Fruit fly (Drosophila melanogaster): ENCODE measurements around the gene CG34279.

- TF ChIP-seq HLH106 (tag; optimal IDR thresholded peaks at IDR 0.05), result no peak
- TF ChIP-seq ey (GFP tag; optimal IDR thresholded peaks at IDR 0.05), result no peak
- TF ChIP-seq Dif (GFP tag; optimal IDR thresholded peaks at IDR 0.05; ENCODE audit: partially characterized antibody), result no peak
- TF ChIP-seq Hr78 (GFP tag; optimal IDR thresholded peaks at IDR 0.05), result no peak
- no peak for TF ChIP-seq N (GFP tag; optimal IDR thresholded peaks at IDR 0.05)
- no peak for TF ChIP-seq OdsH (GFP tag; optimal IDR thresholded peaks at IDR 0.05)
- TF ChIP-seq pan (optimal IDR thresholded peaks at IDR 0.05), result no peak
Measured at dm6 chr3R:17406411-17406810, 3.3 kb upstream of the CG34279 start, which contains the start of the genes CG42824 and CG42798.

Data from whole organism, wandering third instar larva.